Worm (Caenorhabditis elegans) whole organism, young adult: Measurements from ENCODE around the gene str-261.

Experiments
- C17E4.6 ChIP-seq: fragments of 200-800 bp; sonication (Bioruptor generic); IDR thresholded peaks from 2 replicates; pipeline ENCODE4 v1.3.6; 2022; ENCODE audit warnings: missing genetic modification reagents, missing genetic modification characterization, missing compliant biosample characterization
- D2030.7 ChIP-seq: fragments of 200-800 bp; sonication (Bioruptor generic); IDR thresholded peaks from 2 replicates; pipeline ENCODE4 v1.3.6; 2022; ENCODE audit warnings: missing genetic modification reagents, missing genetic modification characterization, missing compliant biosample characterization
- F10E7.11 ChIP-seq: sonication (generic microtip); optimal IDR thresholded peaks from 2 replicates; lab custom pipeline; 2017; ENCODE audit warnings: mild to moderate bottlenecking, missing genetic modification characterization, moderate library complexity, missing compliant biosample characterization
- F22D6.2 ChIP-seq: sonication (generic microtip); optimal IDR thresholded peaks from 2 replicates; lab custom pipeline; 2016; ENCODE audit warnings: mild to moderate bottlenecking, missing genetic modification characterization, missing compliant biosample characterization
- F37B4.10 ChIP-seq: fragments of 200-800 bp; sonication (Bioruptor generic); IDR thresholded peaks from 2 replicates; pipeline ENCODE4 v1.3.6; 2022; ENCODE audit warnings: missing genetic modification characterization, missing compliant biosample characterization
- K12H6.12 ChIP-seq: fragments of 200-800 bp; sonication (Bioruptor generic); optimal IDR thresholded peaks from 2 replicates; lab custom pipeline; 2018; ENCODE audit warnings: mild to moderate bottlenecking, missing genetic modification characterization, missing compliant biosample characterization
- T07F8.4 ChIP-seq: sonication (generic microtip); optimal IDR thresholded peaks from 2 replicates; lab custom pipeline; 2016; ENCODE audit warnings: mild to moderate bottlenecking, missing genetic modification characterization, moderate library complexity, missing compliant biosample characterization
- Y53F4B.3 ChIP-seq: fragments of 200-800 bp; sonication (Bioruptor generic); IDR thresholded peaks from 2 replicates; pipeline ENCODE4 v1.3.6; 2022; ENCODE audit warnings: missing genetic modification reagents, missing genetic modification characterization, missing compliant biosample characterization
- Y67H2A.10 ChIP-seq: fragments of 200-800 bp; sonication (Bioruptor generic); conservative IDR thresholded peaks from 2 replicates; pipeline ENCODE4 v1.3.6; 2022; ENCODE audit warnings: missing genetic modification reagents, missing genetic modification characterization, missing compliant biosample characterization
- Y79H2A.3 ChIP-seq: fragments of 200-800 bp; sonication (Bioruptor generic); conservative IDR thresholded peaks from 2 replicates; pipeline ENCODE4 v1.3.6; 2022; ENCODE audit warnings: missing genetic modification reagents, missing genetic modification characterization, missing compliant biosample characterization
- Y95B8A.8 ChIP-seq: fragments of 200-800 bp; sonication (Bioruptor generic); IDR thresholded peaks from 2 replicates; pipeline ENCODE4 v1.3.6; 2022; ENCODE audit warnings: missing genetic modification reagents, missing genetic modification characterization, missing compliant biosample characterization
- aptf-2 ChIP-seq: fragments of 200-800 bp; sonication (Bioruptor generic); conservative IDR thresholded peaks from 2 replicates; pipeline ENCODE4 v1.3.6; 2022; ENCODE audit warnings: missing genetic modification reagents, missing genetic modification characterization, missing compliant biosample characterization
- atf-7 ChIP-seq: sonication (generic microtip); optimal IDR thresholded peaks from 2 replicates; lab custom pipeline; 2017; ENCODE audit warnings: mild to moderate bottlenecking, missing genetic modification characterization, missing compliant biosample characterization
- athp-1 ChIP-seq: sonication (generic microtip); optimal IDR thresholded peaks from 2 replicates; lab custom pipeline; 2017; ENCODE audit warnings: mild to moderate bottlenecking, missing genetic modification characterization, missing compliant biosample characterization
- attf-3 ChIP-seq: fragments of 200-800 bp; sonication (Bioruptor generic); conservative IDR thresholded peaks from 2 replicates; pipeline ENCODE4 v1.3.6; 2022; ENCODE audit warnings: missing genetic modification reagents, missing genetic modification characterization, missing compliant biosample characterization
- attf-5 ChIP-seq: fragments of 200-800 bp; sonication (Bioruptor generic); optimal IDR thresholded peaks from 2 replicates; lab custom pipeline; 2018; ENCODE audit warnings: mild to moderate bottlenecking, missing genetic modification characterization, missing compliant biosample characterization
- ccch-3 ChIP-seq: fragments of 200-800 bp; sonication (Bioruptor generic); optimal IDR thresholded peaks from 2 replicates; lab custom pipeline; 2018; ENCODE audit warnings: mild to moderate bottlenecking, missing genetic modification characterization, missing compliant biosample characterization
- ceh-100 ChIP-seq: fragments of 200-800 bp; sonication (Bioruptor generic); IDR thresholded peaks from 2 replicates; pipeline ENCODE4 v1.3.6; 2022; ENCODE audit warnings: missing genetic modification reagents, missing genetic modification characterization, missing compliant biosample characterization
- ceh-58 ChIP-seq: fragments of 200-800 bp; sonication (Bioruptor generic); IDR thresholded peaks from 2 replicates; pipeline ENCODE4 v1.3.6; 2022; ENCODE audit warnings: missing genetic modification characterization, missing compliant biosample characterization
- die-1 ChIP-seq: sonication (generic microtip); optimal IDR thresholded peaks from 2 replicates; lab custom pipeline; 2016; ENCODE audit warnings: missing genotype, mild to moderate bottlenecking, missing genetic modification characterization, missing compliant biosample characterization
- dpff-1 ChIP-seq: sonication (generic microtip); optimal IDR thresholded peaks from 2 replicates; lab custom pipeline; 2017; ENCODE audit warnings: mild to moderate bottlenecking, missing genetic modification characterization, missing compliant biosample characterization
- egl-18 ChIP-seq: fragments of 200-800 bp; sonication (Bioruptor generic); IDR thresholded peaks from 2 replicates; pipeline ENCODE4 v1.3.6; 2022; ENCODE audit warnings: missing genetic modification reagents, missing genetic modification characterization, missing compliant biosample characterization
- egl-44 ChIP-seq: fragments of 200-800 bp; sonication (Bioruptor generic); IDR thresholded peaks from 2 replicates; pipeline ENCODE4 v1.3.6; 2022; ENCODE audit warnings: missing genetic modification reagents, missing genetic modification characterization, missing compliant biosample characterization
- ekl-4 ChIP-seq: fragments of 200-800 bp; sonication (Bioruptor generic); IDR thresholded peaks from 2 replicates; pipeline ENCODE4 v1.3.6; 2022; ENCODE audit warnings: missing genetic modification reagents, missing genetic modification characterization, missing compliant biosample characterization
- fkh-3 ChIP-seq: sonication (generic microtip); optimal IDR thresholded peaks from 2 replicates; lab custom pipeline; 2016; ENCODE audit warnings: mild to moderate bottlenecking, missing genetic modification characterization, missing compliant biosample characterization
- hlh-12 ChIP-seq: sonication (generic microtip); optimal IDR thresholded peaks from 2 replicates; lab custom pipeline; 2016; ENCODE audit warnings: missing genetic modification characterization, missing compliant biosample characterization
- hrde-1 ChIP-seq: sonication (generic microtip); optimal IDR thresholded peaks from 2 replicates; lab custom pipeline; 2016; ENCODE audit warnings: missing genetic modification characterization, mild to moderate bottlenecking, missing compliant biosample characterization, moderate library complexity, missing genotype, missing genetic modification reagents, borderline replicate concordance
- lag-1 ChIP-seq: fragments of 200-800 bp; sonication (Bioruptor generic); IDR thresholded peaks from 2 replicates; pipeline ENCODE4 v1.3.6; 2022; ENCODE audit warnings: missing genetic modification reagents, missing genetic modification characterization, missing compliant biosample characterization
- let-607 ChIP-seq, 2 experiments: fragments of 200-800 bp in 1 of 2; sonication (Bioruptor generic) in 1 of 2; sonication (generic microtip) in 1 of 2; optimal IDR thresholded peaks; 2 replicates each; lab custom pipeline; 2016 to 2018; ENCODE audit warnings: mild to moderate bottlenecking in 2 of 2, missing compliant biosample characterization in 2 of 2, missing genetic modification characterization in 2 of 2, moderate library complexity in 2 of 2, missing genotype in 1 of 2
- lir-1 ChIP-seq: fragments of 200-800 bp; sonication (Bioruptor generic); conservative IDR thresholded peaks from 2 replicates; pipeline ENCODE4 v1.3.6; 2022; ENCODE audit warnings: missing genetic modification reagents, missing genetic modification characterization, missing compliant biosample characterization
- mcd-1 ChIP-seq: fragments of 200-800 bp; sonication (Bioruptor generic); IDR thresholded peaks from 2 replicates; pipeline ENCODE4 v1.3.6; 2022; ENCODE audit warnings: missing genetic modification reagents, missing genetic modification characterization, missing compliant biosample characterization
- mel-28 ChIP-seq: sonication (generic microtip); optimal IDR thresholded peaks from 2 replicates; lab custom pipeline; 2016; ENCODE audit warnings: borderline replicate concordance, mild to moderate bottlenecking, missing genetic modification characterization, missing compliant biosample characterization
- nfyb-1 ChIP-seq: fragments of 200-800 bp; sonication (Bioruptor generic); IDR thresholded peaks from 2 replicates; pipeline ENCODE4 v1.3.6; 2022; ENCODE audit warnings: missing genetic modification reagents, missing genetic modification characterization, missing compliant biosample characterization
- nhr-80 ChIP-seq: sonication (generic microtip); optimal IDR thresholded peaks from 2 replicates; lab custom pipeline; 2016; ENCODE audit warnings: missing genetic modification characterization, missing compliant biosample characterization
- repo-1 ChIP-seq: sonication (generic microtip); optimal IDR thresholded peaks from 2 replicates; lab custom pipeline; 2017; ENCODE audit warnings: mild to moderate bottlenecking, missing genetic modification characterization, missing compliant biosample characterization
- rpc-1 ChIP-seq, 2 experiments: fragments of 150-350 bp in 1 of 2; sonication (generic microtip) in 1 of 2; optimal IDR thresholded peaks; 2 replicates each; lab custom pipeline; 2014 to 2018; ENCODE audit warnings: missing biosample characterization in 1 of 2, missing genetic modification characterization in 1 of 2, missing genetic modification reagents in 1 of 2, missing genotype in 1 of 2
- snpc-4 ChIP-seq, 5 experiments: fragments of 150-350 bp in 1 of 5; sonication (generic microtip) in 4 of 5; optimal IDR thresholded peaks; 2 replicates each; lab custom pipeline; 2014 to 2018; ENCODE audit warnings: missing genetic modification characterization in 5 of 5, missing biosample characterization in 3 of 5, antibody characterized with exemption in 2 of 5, mild to moderate bottlenecking in 2 of 5, missing compliant biosample characterization in 2 of 5, missing genotype in 2 of 5, moderate library complexity in 2 of 5, missing genetic modification reagents in 1 of 5
- somi-1 ChIP-seq: fragments of 200-800 bp; sonication (Bioruptor generic); optimal IDR thresholded peaks from 2 replicates; lab custom pipeline; 2018; ENCODE audit warnings: mild to moderate bottlenecking, missing genetic modification characterization, missing compliant biosample characterization
- tlf-1 ChIP-seq: fragments of 200-800 bp; sonication (Bioruptor generic); optimal IDR thresholded peaks from 2 replicates; lab custom pipeline; 2018; ENCODE audit warnings: mild to moderate bottlenecking, missing genetic modification characterization, missing compliant biosample characterization
- ztf-18 ChIP-seq: sonication (generic microtip); optimal IDR thresholded peaks from 2 replicates; lab custom pipeline; 2016; ENCODE audit warnings: missing genotype, mild to moderate bottlenecking, missing genetic modification characterization, missing compliant biosample characterization
- ztf-22 ChIP-seq: fragments of 200-800 bp; sonication (Bioruptor generic); optimal IDR thresholded peaks from 2 replicates; lab custom pipeline; 2018; ENCODE audit warnings: mild to moderate bottlenecking, missing genetic modification characterization, moderate library complexity, missing compliant biosample characterization
- ztf-25 ChIP-seq: fragments of 200-800 bp; sonication (Bioruptor generic); IDR thresholded peaks from 2 replicates; pipeline ENCODE4 v1.3.6; 2022; ENCODE audit warnings: missing genetic modification reagents, missing genetic modification characterization, missing compliant biosample characterization
- ztf-6 ChIP-seq: fragments of 200-800 bp; sonication (Bioruptor generic); IDR thresholded peaks from 2 replicates; pipeline ENCODE4 v1.3.6; 2022; ENCODE audit warnings: missing genetic modification reagents, missing genetic modification characterization, missing compliant biosample characterization

Gene str-261

ce11 chrIII:11083993-11084392, 9.7 kb downstream of the str-261 start:
- TF ChIP-seq C17E4.6 (no peak), nhr-80 (tag; lab: Kevin White, UChicago) (peak; percentile 73)

DNA sequence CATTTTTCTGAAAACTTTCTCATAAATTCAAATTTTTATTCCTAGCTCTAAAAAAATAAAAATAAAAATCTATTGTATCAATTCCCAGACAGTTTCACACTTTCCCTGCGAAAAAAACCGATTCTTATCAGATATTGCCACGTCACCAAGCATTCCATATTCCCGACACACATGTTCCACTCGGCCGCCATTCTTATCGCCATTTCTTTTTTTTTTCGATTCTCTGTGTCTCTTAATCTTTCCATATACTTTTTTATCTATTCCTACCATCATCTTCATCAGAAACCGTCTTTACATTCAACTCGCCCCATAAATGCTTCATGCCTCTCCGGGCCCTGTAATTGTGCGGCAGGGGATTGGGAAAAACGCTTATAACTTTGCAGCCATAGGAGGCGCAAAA, 13.1 kb downstream of the str-261 start:
- peak; percentile 29 for TF ChIP-seq attf-5 (GFP tag; lab: Kevin White, UChicago)
- TF ChIP-seq ztf-22 (GFP tag; lab: Kevin White, UChicago): no peak
- no peak for TF ChIP-seq T07F8.4 (tag; lab: Kevin White, UChicago)
- TF ChIP-seq nhr-80 (tag; lab: Kevin White, UChicago): peak; percentile 81
- TF ChIP-seq mcd-1: no peak
- no peak for TF ChIP-seq dpff-1
- TF ChIP-seq snpc-4 (GFP tag; optimal IDR thresholded peaks at IDR 0.05; lab: Kevin White, UChicago): no peak
- peak in 2 of 4 experiments; percentile 34 for TF ChIP-seq snpc-4 (tag; optimal IDR thresholded peaks at IDR 0.05; lab: Kevin White, UChicago)
- no peak for TF ChIP-seq attf-3 (GFP tag; lab: Robert Waterston, UW)
- no peak for TF ChIP-seq ccch-3 (GFP tag; lab: Kevin White, UChicago)
- TF ChIP-seq tlf-1 (GFP tag; lab: Kevin White, UChicago): no peak
- no peak for TF ChIP-seq rpc-1 (optimal IDR thresholded peaks at IDR 0.05; lab: Kevin White, UChicago)
- TF ChIP-seq rpc-1 (tag; optimal IDR thresholded peaks at IDR 0.05; lab: Kevin White, UChicago): no peak
- no peak for TF ChIP-seq repo-1 (tag; lab: Kevin White, UChicago)
- TF ChIP-seq F37B4.10: no peak
- no peak for TF ChIP-seq somi-1 (GFP tag; lab: Kevin White, UChicago)
- TF ChIP-seq let-607 (tag; optimal IDR thresholded peaks at IDR 0.05; lab: Kevin White, UChicago): peak; percentile 72 to 89

DNA sequence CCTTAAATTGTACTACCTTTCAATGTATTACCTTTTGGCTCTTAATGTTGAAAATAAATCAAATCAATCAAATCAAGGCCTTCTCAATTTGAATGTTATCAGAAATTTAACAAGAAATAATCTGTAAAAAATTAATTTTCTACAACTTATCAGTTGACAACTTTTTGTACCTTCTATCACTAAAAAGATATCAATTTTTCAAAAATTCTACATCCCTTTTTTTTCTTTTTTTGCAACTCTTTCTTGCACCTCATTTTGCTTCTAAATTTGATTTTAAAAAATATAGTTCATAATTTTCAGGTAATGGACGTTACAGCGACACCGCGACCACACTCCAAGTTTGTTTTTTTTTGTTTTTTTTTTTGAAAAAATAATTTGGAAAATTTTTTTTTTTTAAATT, 13.9 kb downstream of the str-261 start, which contains the start of gene W09D6.5:
W09D6.5 (plus strand) TSS at position 301 of the 400 bp plus-strand sequence.
- no peak for TF ChIP-seq F22D6.2 (tag; lab: Kevin White, UChicago)
- no peak for TF ChIP-seq egl-44 (GFP tag; lab: Robert Waterston, UW)
- TF ChIP-seq lag-1 (GFP tag; lab: Robert Waterston, UW): no peak
- TF ChIP-seq ekl-4 (GFP tag; lab: Robert Waterston, UW): no peak
- no peak for TF ChIP-seq ceh-100 (GFP tag; lab: Robert Waterston, UW)
- no peak for TF ChIP-seq ceh-58 (GFP tag; lab: Robert Waterston, UW)
- no peak for TF ChIP-seq aptf-2 (GFP tag; lab: Robert Waterston, UW)
- no peak for TF ChIP-seq ztf-25 (GFP tag; lab: Robert Waterston, UW)
- no peak for TF ChIP-seq egl-18 (GFP tag; lab: Robert Waterston, UW)
- TF ChIP-seq Y95B8A.8: no peak
- no peak for TF ChIP-seq D2030.7 (GFP tag; lab: Robert Waterston, UW)
- no peak for TF ChIP-seq hlh-12 (tag; lab: Kevin White, UChicago)

DNA sequence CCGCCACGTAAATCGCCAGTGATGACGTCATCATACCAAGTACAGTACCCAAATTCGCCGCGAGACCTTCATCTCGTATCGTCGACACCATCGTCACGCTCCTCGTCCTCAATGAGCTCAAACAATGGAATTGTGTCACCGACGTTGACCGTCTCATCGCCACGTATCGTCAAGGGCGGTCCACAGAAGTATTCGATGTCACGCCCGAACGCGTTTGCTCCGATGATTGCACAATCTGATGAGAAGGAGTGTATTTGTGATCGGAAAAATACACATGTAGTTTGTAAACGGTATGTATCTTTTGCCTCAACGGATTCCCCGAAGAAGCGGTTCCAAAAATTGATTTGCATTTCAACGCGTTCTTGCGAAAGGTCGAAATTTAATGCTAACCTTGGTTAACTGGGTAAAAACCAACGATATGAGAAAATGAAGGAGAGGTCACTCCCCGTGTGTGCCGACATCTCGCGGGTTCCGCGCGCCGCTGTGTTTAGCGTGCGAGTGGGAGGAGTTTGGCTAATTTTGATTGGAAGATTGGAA, 15.9 kb downstream of the str-261 start:
- TF ChIP-seq K12H6.12 (tag; lab: Kevin White, UChicago): no peak
- peak; percentile 68 for TF ChIP-seq nfyb-1
- no peak for TF ChIP-seq Y67H2A.10 (GFP tag; lab: Robert Waterston, UW)
- TF ChIP-seq fkh-3: peak; percentile 13
- peak; percentile 3 for TF ChIP-seq mel-28
- TF ChIP-seq ztf-6: no peak
- peak; percentile 34 for TF ChIP-seq athp-1 (tag; lab: Kevin White, UChicago)
- 0 out of 2 replicates have a peak, but pooled peaks have one; percentile 42 for TF ChIP-seq Y79H2A.3 (GFP tag; lab: Robert Waterston, UW)
- peak; percentile 43 for TF ChIP-seq die-1 (tag; lab: Kevin White, UChicago)
- TF ChIP-seq Y53F4B.3 (GFP tag; lab: Robert Waterston, UW): no peak
- TF ChIP-seq nhr-80 (tag; lab: Kevin White, UChicago): no peak
- TF ChIP-seq lir-1 (GFP tag; lab: Robert Waterston, UW): peak; percentile 67; the same call in 1 of the 2 replicates
- TF ChIP-seq let-607 (tag; optimal IDR thresholded peaks at IDR 0.05; lab: Kevin White, UChicago): no peak
- peak; percentile 35 for TF ChIP-seq atf-7 (tag; lab: Kevin White, UChicago)
- TF ChIP-seq F10E7.11: peak; percentile 29
- TF ChIP-seq hrde-1 (tag; lab: Kevin White, UChicago): peak; percentile 41
- peak; percentile 2 for TF ChIP-seq ztf-18
